Worm (Caenorhabditis elegans) whole organism, L3 larva: ENCODE data around the gene F45E12.6.

Experiments used
- ama-1 ChIP-seq: fragments of 150-350 bp; optimal IDR thresholded peaks from 2 replicates; lab custom pipeline; 2018
- ceh-28 ChIP-seq: fragments of 150-350 bp; optimal IDR thresholded peaks from 2 replicates; lab custom pipeline; 2014; ENCODE audit warnings: missing biosample characterization, missing genetic modification reagents, missing genetic modification characterization
- ceh-82 ChIP-seq: fragments of 150-350 bp; optimal IDR thresholded peaks from 2 replicates; lab custom pipeline; 2014; ENCODE audit warnings: missing biosample characterization, missing genetic modification characterization
- egl-27 ChIP-seq: sonication (generic microtip); optimal IDR thresholded peaks from 4 replicates; lab custom pipeline; 2017; ENCODE audit warnings: missing biosample characterization, missing genetic modification reagents, missing genetic modification characterization
- eor-1 ChIP-seq, 2 experiments: fragments of 150-350 bp; optimal IDR thresholded peaks; 2 replicates each; lab custom pipeline; 2014 to 2018; ENCODE audit warnings: missing biosample characterization in 2 of 2, missing genetic modification characterization in 2 of 2
- lin-39 ChIP-seq: fragments of 150-350 bp; optimal IDR thresholded peaks from 2 replicates; lab custom pipeline; 2018; ENCODE audit warnings: missing biosample characterization, missing genetic modification reagents, missing genetic modification characterization
- nhr-11 ChIP-seq: fragments of 150-350 bp; optimal IDR thresholded peaks from 2 replicates; lab custom pipeline; 2014; ENCODE audit warnings: missing biosample characterization, missing genetic modification characterization
- nhr-237 ChIP-seq: fragments of 150-350 bp; optimal IDR thresholded peaks from 2 replicates; lab custom pipeline; 2014; ENCODE audit warnings: missing biosample characterization, missing genetic modification characterization
- nhr-77 ChIP-seq: fragments of 150-350 bp; optimal IDR thresholded peaks from 2 replicates; lab custom pipeline; 2014; ENCODE audit warnings: missing biosample characterization, missing genetic modification characterization
- pqm-1 ChIP-seq: fragments of 150-350 bp; optimal IDR thresholded peaks from 2 replicates; lab custom pipeline; 2017; ENCODE audit warnings: missing biosample characterization, missing genetic modification characterization, inconsistent platforms
- skn-1 ChIP-seq: fragments of 150-350 bp; optimal IDR thresholded peaks from 2 replicates; lab custom pipeline; 2014; ENCODE audit warnings: missing biosample characterization, missing genetic modification characterization
- unc-39 ChIP-seq: sonication (generic microtip); optimal IDR thresholded peaks from 4 replicates; lab custom pipeline; 2017; ENCODE audit warnings: missing biosample characterization, missing genetic modification characterization
- zag-1 ChIP-seq: fragments of 150-350 bp; optimal IDR thresholded peaks from 2 replicates; lab custom pipeline; 2014; ENCODE audit warnings: missing biosample characterization, missing genetic modification characterization
- ztf-4 ChIP-seq: fragments of 150-350 bp; optimal IDR thresholded peaks from 2 replicates; lab custom pipeline; 2014; ENCODE audit warnings: missing biosample characterization, missing genetic modification characterization

DNA sequence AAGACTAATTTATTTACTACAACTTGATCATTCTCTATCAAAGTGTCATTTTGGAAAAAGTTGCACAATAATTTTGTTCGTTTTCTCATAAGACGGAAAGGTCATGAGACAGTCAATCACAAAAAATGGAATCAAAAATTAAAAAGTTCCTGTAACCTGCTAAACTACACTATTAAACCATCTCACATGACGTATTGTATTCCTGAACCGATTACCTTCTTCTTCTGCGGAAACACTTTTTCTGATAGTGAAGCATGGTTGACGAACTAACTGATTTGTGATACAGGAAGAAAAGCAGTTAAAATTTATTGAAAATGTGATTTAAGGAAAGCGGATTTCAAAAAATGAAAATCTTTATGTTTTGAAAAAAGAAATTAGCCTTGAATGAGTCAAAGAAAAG lies 44.2 kb downstream of the F45E12.6 start:
- TF ChIP-seq nhr-77 (tag; lab: Kevin White, UChicago) (no peak), skn-1 (no peak), zag-1 (no peak), nhr-11 (no peak), eor-1 (tag; optimal IDR thresholded peaks at IDR 0.05; lab: Kevin White, UChicago) (no peak), ceh-28 (tag; lab: Kevin White, UChicago) (no peak), pqm-1 (tag; lab: Kevin White, UChicago) (no peak), ztf-4 (tag; lab: Kevin White, UChicago) (no peak), lin-39 (tag; lab: Kevin White, UChicago) (no peak), ama-1 (lab: Kevin White, UChicago) (no peak), nhr-237 (tag; lab: Kevin White, UChicago) (no peak), unc-39 (tag; lab: Kevin White, UChicago) (no peak), egl-27 (tag; lab: Kevin White, UChicago) (no peak), ceh-82 (tag; lab: Kevin White, UChicago) (no peak)
